Fruit fly (Drosophila melanogaster) whole organism, pupa: ENCODE measurements around the gene CG6938.
A peak's percentile ranks its signal among the peaks of the same experiment; 100 is the strongest.

Experiments
- CG10348 ChIP-seq: fragments of 200-800 bp; sonication (Bioruptor generic); IDR thresholded peaks from 2 replicates; pipeline ENCODE4 v1.3.6; 2022; ENCODE audit warnings: missing biosample characterization, missing genetic modification characterization
- CG12605 ChIP-seq: fragments of 200-800 bp; sonication (Bioruptor generic); IDR thresholded peaks from 2 replicates; pipeline ENCODE4 v1.3.6; 2022; ENCODE audit warnings: missing biosample characterization, missing genetic modification characterization
- CG13204 ChIP-seq: fragments of 200-800 bp; sonication (Bioruptor generic); optimal IDR thresholded peaks from 2 replicates; lab custom pipeline; 2018; ENCODE audit warnings: missing biosample characterization, mild to moderate bottlenecking, missing genetic modification characterization, moderate library complexity
- CG14655 ChIP-seq: fragments of 200-800 bp; sonication (Bioruptor generic); optimal IDR thresholded peaks from 3 replicates; lab custom pipeline; 2017; ENCODE audit warnings: mild to moderate bottlenecking, missing biosample characterization, missing genetic modification reagents, missing genetic modification characterization
- CG15710 ChIP-seq: fragments of 200-800 bp; sonication (Bioruptor generic); optimal IDR thresholded peaks from 2 replicates; lab custom pipeline; 2018; ENCODE audit warnings: missing biosample characterization, mild to moderate bottlenecking, missing genetic modification characterization, moderate library complexity
- CG17806 ChIP-seq: fragments of 200-800 bp; sonication (Bioruptor generic); optimal IDR thresholded peaks from 2 replicates; lab custom pipeline; 2018; ENCODE audit warnings: missing biosample characterization, mild to moderate bottlenecking, missing genetic modification characterization, moderate library complexity
- CG32121 ChIP-seq: fragments of 200-800 bp; sonication (Bioruptor generic); IDR thresholded peaks from 2 replicates; pipeline ENCODE4 v1.3.6; 2022; ENCODE audit warnings: missing biosample characterization, missing genetic modification characterization
- CG34367 ChIP-seq: fragments of 200-800 bp; sonication (Bioruptor generic); optimal IDR thresholded peaks from 2 replicates; lab custom pipeline; 2018; ENCODE audit warnings: missing biosample characterization, mild to moderate bottlenecking, missing genetic modification characterization
- CG4496 ChIP-seq: fragments of 200-800 bp; sonication (Bioruptor generic); IDR thresholded peaks from 3 replicates; pipeline ENCODE4 v1.3.6; 2022; ENCODE audit warnings: missing biosample characterization, missing genetic modification characterization
- CG8159 ChIP-seq: fragments of 200-800 bp; sonication (Bioruptor generic); optimal IDR thresholded peaks from 3 replicates; lab custom pipeline; 2018; ENCODE audit warnings: missing biosample characterization, mild to moderate bottlenecking, missing genetic modification characterization, moderate library complexity
- CG8301 ChIP-seq: fragments of 200-800 bp; sonication (Bioruptor generic); optimal IDR thresholded peaks from 2 replicates; lab custom pipeline; 2018; ENCODE audit warnings: missing biosample characterization, mild to moderate bottlenecking, missing genetic modification characterization
- CG9948 ChIP-seq: fragments of 200-800 bp; sonication (Bioruptor generic); optimal IDR thresholded peaks from 2 replicates; lab custom pipeline; 2018; ENCODE audit warnings: missing biosample characterization, mild to moderate bottlenecking, missing genetic modification characterization, moderate library complexity
- D1 ChIP-seq: fragments of 200-800 bp; sonication (Bioruptor generic); optimal IDR thresholded peaks from 2 replicates; lab custom pipeline; 2018; ENCODE audit warnings: missing biosample characterization, mild to moderate bottlenecking, missing genetic modification characterization, moderate library complexity
- EcR ChIP-seq: fragments of 200-800 bp; sonication (Bioruptor generic); optimal IDR thresholded peaks from 3 replicates; lab custom pipeline; 2019; ENCODE audit warnings: missing biosample characterization, missing genetic modification characterization, mild to moderate bottlenecking, moderate library complexity, missing genetic modification reagents
- Ets98B ChIP-seq: fragments of 200-800 bp; sonication (Bioruptor generic); IDR thresholded peaks from 2 replicates; pipeline ENCODE4 v1.3.6; 2022; ENCODE audit warnings: missing biosample characterization, missing genetic modification characterization
- Pif1A ChIP-seq: fragments of 200-800 bp; sonication (Bioruptor generic); optimal IDR thresholded peaks from 3 replicates; lab custom pipeline; 2016; ENCODE audit warnings: missing biosample characterization, missing genetic modification characterization
- Pif1B ChIP-seq: fragments of 200-800 bp; sonication (Bioruptor generic); optimal IDR thresholded peaks from 3 replicates; lab custom pipeline; 2016; ENCODE audit warnings: missing biosample characterization, missing genetic modification characterization
- Snoo ChIP-seq: fragments of 200-800 bp; sonication (Bioruptor generic); optimal IDR thresholded peaks from 3 replicates; lab custom pipeline; 2017; ENCODE audit warnings: missing biosample characterization, mild to moderate bottlenecking, missing genetic modification characterization, inconsistent platforms
- fd96Ca ChIP-seq: fragments of 200-800 bp; sonication (Bioruptor generic); IDR thresholded peaks from 3 replicates; pipeline ENCODE4 v1.3.6; 2022; ENCODE audit warnings: missing biosample characterization, missing genetic modification characterization
- gl ChIP-seq: fragments of 200-800 bp; sonication (Bioruptor generic); optimal IDR thresholded peaks from 2 replicates; lab custom pipeline; 2018; ENCODE audit warnings: missing biosample characterization, mild to moderate bottlenecking, missing genetic modification characterization
- rn ChIP-seq: fragments of 200-800 bp; sonication (Bioruptor generic); IDR thresholded peaks from 2 replicates; pipeline ENCODE4 v1.3.6; 2022; ENCODE audit warnings: missing biosample characterization, missing genetic modification characterization

The CG6938 gene

DNA sequence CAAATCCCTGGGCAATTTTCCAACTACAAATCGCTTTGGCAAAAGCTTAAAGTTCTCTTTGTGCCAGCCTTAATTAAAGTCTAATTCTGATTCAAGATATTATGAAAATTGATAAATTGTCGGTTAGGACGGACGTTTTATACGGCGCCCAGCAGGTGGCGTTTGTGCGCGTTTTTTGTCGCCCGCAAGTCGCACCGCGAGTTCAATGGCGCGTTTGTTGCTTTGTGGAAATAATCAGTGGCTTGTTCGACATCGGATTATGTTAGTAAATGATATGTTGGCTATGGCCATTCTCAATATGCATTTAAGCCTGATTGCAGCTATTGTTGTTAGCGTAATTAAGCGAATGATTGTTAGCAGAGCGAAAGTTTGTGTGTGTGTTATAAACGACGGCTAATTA lies 37.2 kb downstream of the CG6938 start:
- TF ChIP-seq gl (no peak), CG4496 (GFP tag; lab: Robert Waterston, UW) (no peak), CG8301 (tag; lab: Kevin White, UChicago) (no peak), CG15710 (tag; lab: Kevin White, UChicago) (no peak), CG14655 (GFP tag; lab: Kevin White, UChicago) (no peak), CG8159 (tag; lab: Kevin White, UChicago) (no peak), CG12605 (GFP tag; lab: Robert Waterston, UW) (no peak), Pif1B (GFP tag; lab: Kevin White, UChicago) (no peak), Snoo (tag; lab: Kevin White, UChicago) (no peak), CG13204 (GFP tag; lab: Kevin White, UChicago) (no peak), Pif1A (GFP tag; lab: Kevin White, UChicago) (no peak), rn (GFP tag; lab: Robert Waterston, UW) (no peak), CG32121 (GFP tag; lab: Robert Waterston, UW) (no peak), EcR (GFP tag; lab: Kevin White, UChicago) (no peak), CG34367 (tag; lab: Kevin White, UChicago) (no peak), CG9948 (tag; lab: Kevin White, UChicago) (no peak), CG17806 (tag; lab: Kevin White, UChicago) (no peak), D1 (tag; lab: Kevin White, UChicago) (no peak), Ets98B (GFP tag; lab: Robert Waterston, UW) (no peak)

dm6 chr3L:12023137-12023792 lies 38.6 kb downstream of the CG6938 start:
- TF ChIP-seq CG32121 (GFP tag; lab: Robert Waterston, UW) (peak; percentile 34; the same call in 1 of the 2 replicates), CG14655 (GFP tag; lab: Kevin White, UChicago) (peak; percentile 34), fd96Ca (GFP tag; lab: Robert Waterston, UW) (0 out of 3 replicates have a peak, but pooled peaks have one; percentile 19), CG8301 (tag; lab: Kevin White, UChicago) (peak; percentile 30), D1 (tag; lab: Kevin White, UChicago) (no peak), CG4496 (GFP tag; lab: Robert Waterston, UW) (0 out of 3 replicates have a peak, but pooled peaks have one; percentile 25), Pif1A (GFP tag; lab: Kevin White, UChicago) (no peak), gl (no peak)

DNA sequence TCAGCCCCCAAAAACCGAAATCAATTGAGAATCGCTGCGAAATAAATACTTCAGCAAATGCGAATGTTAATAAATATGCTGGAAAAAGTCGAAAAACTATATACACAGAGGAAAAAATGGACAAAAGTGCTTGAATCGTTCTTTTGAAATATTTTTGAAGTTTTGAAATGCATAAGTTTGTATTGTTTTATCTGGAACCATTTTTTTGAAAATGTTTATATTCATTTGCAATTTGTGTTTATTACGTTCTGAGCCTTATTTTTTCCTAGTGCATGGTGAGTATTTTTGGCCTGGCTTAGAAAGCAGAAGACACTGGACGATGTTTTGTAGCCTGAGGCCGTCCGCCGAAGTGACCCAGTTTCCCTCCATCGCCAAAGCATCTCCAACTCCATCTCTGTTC lies 40.2 kb downstream of the CG6938 start:
- no peak for TF ChIP-seq CG9948 (tag; lab: Kevin White, UChicago)
- peak; percentile 27; the same call in 2 of the 3 replicates for TF ChIP-seq CG4496 (GFP tag; lab: Robert Waterston, UW)
- no peak for TF ChIP-seq CG8159 (tag; lab: Kevin White, UChicago)
- no peak for TF ChIP-seq CG13204 (GFP tag; lab: Kevin White, UChicago)
- TF ChIP-seq rn (GFP tag; lab: Robert Waterston, UW) = no peak
- peak; percentile 55 for TF ChIP-seq Ets98B (GFP tag; lab: Robert Waterston, UW)
- no peak for TF ChIP-seq EcR (GFP tag; lab: Kevin White, UChicago)
- no peak for TF ChIP-seq Pif1B (GFP tag; lab: Kevin White, UChicago)
- no peak for TF ChIP-seq CG34367 (tag; lab: Kevin White, UChicago)
- TF ChIP-seq CG14655 (GFP tag; lab: Kevin White, UChicago) = peak; percentile 46
- TF ChIP-seq Snoo (tag; lab: Kevin White, UChicago) = no peak
- no peak for TF ChIP-seq Pif1A (GFP tag; lab: Kevin White, UChicago)
- TF ChIP-seq CG8301 (tag; lab: Kevin White, UChicago) = peak; percentile 75
- no peak for TF ChIP-seq CG12605 (GFP tag; lab: Robert Waterston, UW)
- TF ChIP-seq gl = no peak
- no peak for TF ChIP-seq D1 (tag; lab: Kevin White, UChicago)
- no peak for TF ChIP-seq fd96Ca (GFP tag; lab: Robert Waterston, UW)
- TF ChIP-seq CG32121 (GFP tag; lab: Robert Waterston, UW) = no peak
- TF ChIP-seq CG17806 (tag; lab: Kevin White, UChicago) = no peak
- no peak for TF ChIP-seq CG10348 (GFP tag; lab: Robert Waterston, UW)

DNA sequence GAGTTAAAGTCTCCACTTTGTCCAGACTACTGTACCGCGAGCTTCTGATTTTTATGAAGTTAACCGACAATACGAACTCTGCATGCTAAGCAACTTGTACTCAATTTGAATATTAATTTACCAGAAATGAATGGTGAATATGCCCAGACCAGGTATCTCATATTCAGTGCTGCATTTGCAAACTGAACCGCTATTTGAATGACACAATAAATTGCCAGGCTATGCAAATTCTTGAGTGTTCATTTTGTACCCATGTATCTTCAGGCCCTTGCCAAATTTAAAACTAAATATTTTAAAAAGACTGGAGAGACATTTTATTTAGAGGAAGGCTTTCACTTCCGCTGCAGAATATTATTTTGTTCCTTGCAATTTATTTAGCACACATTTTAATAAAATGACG lies 43.2 kb downstream of the CG6938 start:
- TF ChIP-seq Snoo (tag; lab: Kevin White, UChicago) = no peak
- TF ChIP-seq Pif1B (GFP tag; lab: Kevin White, UChicago) = no peak
- no peak for TF ChIP-seq CG9948 (tag; lab: Kevin White, UChicago)
- no peak for TF ChIP-seq D1 (tag; lab: Kevin White, UChicago)
- TF ChIP-seq Ets98B (GFP tag; lab: Robert Waterston, UW) = no peak
- no peak for TF ChIP-seq Pif1A (GFP tag; lab: Kevin White, UChicago)
- TF ChIP-seq CG8301 (tag; lab: Kevin White, UChicago) = no peak
- no peak for TF ChIP-seq fd96Ca (GFP tag; lab: Robert Waterston, UW)
- TF ChIP-seq gl = no peak
- no peak for TF ChIP-seq CG13204 (GFP tag; lab: Kevin White, UChicago)
- TF ChIP-seq CG12605 (GFP tag; lab: Robert Waterston, UW) = no peak
- TF ChIP-seq rn (GFP tag; lab: Robert Waterston, UW) = no peak

DNA sequence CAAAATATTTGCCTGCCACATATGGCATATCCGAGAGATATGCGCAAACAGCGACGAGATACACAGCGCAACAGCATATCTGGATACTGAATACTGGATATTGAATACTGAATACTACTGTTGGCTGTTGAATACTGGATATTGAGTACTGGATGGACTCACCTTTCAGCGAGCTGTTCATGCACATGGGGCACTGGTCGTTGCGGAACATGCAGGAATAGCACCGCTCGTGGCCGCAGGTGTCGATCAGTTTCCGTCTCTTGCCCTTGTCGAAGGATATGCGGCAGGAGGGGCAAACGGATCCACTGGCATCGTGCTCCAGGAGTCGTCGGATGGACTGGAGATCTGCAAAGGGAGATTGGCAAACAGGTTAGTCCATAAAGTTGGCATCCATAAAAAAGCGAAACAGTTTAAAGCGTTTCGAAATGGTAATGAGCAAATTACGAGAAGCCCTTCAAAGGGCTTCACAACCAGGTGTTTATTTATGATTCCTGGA lies 43.9 kb downstream of the CG6938 start:
- TF ChIP-seq EcR (GFP tag; lab: Kevin White, UChicago) (peak; percentile 71), CG10348 (GFP tag; lab: Robert Waterston, UW) (no peak), CG12605 (GFP tag; lab: Robert Waterston, UW) (no peak), CG13204 (GFP tag; lab: Kevin White, UChicago) (peak; percentile 50), CG4496 (GFP tag; lab: Robert Waterston, UW) (peak; percentile 35; the same call in 1 of the 3 replicates)
